Worm (Caenorhabditis elegans) whole organism, late embryonic: ENCODE results near the gene Y42G9A.3.

ENCODE experiments used
- C08G9.2 ChIP-seq: sonication (generic microtip); optimal IDR thresholded peaks from 2 replicates; lab custom pipeline; 2016; ENCODE audit warnings: mild to moderate bottlenecking, missing genetic modification characterization, moderate library complexity, missing compliant biosample characterization
- ceh-22 ChIP-seq: sonication (generic microtip); optimal IDR thresholded peaks from 2 replicates; lab custom pipeline; 2017; ENCODE audit warnings: missing biosample characterization, missing genetic modification characterization

DNA sequence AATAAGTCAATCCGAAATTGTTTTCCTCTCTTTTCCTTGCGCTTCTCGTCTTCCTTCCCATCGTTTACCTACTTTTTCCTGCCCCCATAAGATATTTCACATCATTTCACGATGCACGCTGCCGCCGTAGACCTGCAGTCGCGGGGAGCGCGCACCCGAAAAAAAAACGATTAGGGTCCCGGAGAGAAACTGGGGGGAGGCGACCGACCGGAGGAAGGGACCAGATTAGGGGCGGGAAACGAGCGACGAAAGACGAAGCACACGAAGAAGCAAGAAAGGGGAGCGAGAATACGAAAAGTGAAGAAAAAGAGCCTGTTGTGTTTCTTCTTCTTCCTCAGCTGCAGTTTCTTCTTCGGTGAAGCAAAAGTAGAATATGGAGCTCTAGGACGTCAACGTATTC lies 10.8 kb upstream of the Y42G9A.3 start:
- TF ChIP-seq ceh-22 (tag; lab: Kevin White, UChicago) (no peak), C08G9.2 (no peak)
